Fruit fly (Drosophila melanogaster) whole organism: Measurements from ENCODE around the gene CG12541.

ENCODE experiments used
- CG8478 ChIP-seq: fragments of >200 bp; optimal IDR thresholded peaks from 2 replicates; lab custom pipeline; 2018; ENCODE audit warnings: inconsistent platforms
- pan ChIP-seq: fragments of >200 bp; optimal IDR thresholded peaks from 2 replicates; lab custom pipeline; 2017
- psq ChIP-seq: fragments of >200 bp; optimal IDR thresholded peaks from 2 replicates; lab custom pipeline; 2017

DNA sequence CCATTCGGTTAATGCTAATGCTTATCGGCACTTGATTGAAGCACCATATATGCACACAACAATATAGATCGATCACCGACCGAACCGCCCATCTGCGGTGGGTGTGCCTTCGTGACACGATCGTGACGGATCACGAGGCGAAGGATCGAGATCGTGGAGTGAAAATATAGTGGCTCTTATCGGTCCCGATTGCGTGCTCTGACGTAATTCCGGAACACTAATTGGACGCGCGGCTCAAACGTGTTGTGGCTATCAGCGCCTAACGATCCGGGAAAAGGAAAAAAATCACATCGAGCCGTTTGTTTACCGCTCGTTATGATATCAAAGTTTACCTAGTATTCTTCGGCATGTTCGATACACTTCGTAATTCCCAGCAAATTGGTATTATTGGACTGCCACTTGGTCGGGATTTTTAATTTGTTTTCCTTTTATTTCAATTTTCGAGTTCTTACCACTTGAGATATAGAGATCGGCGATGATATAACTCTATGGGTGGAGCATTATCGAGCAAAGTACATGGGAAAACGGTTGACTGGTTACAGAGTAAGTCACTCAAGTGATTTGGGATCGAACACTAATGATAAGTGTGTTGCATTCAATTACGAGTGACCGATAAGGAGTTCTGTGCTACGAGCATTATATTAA lies 7.5 kb upstream of the CG12541 start:
- TF ChIP-seq pan (lab: Kevin White, UChicago), result no peak
- TF ChIP-seq CG8478 (lab: Kevin White, UChicago), result no peak
- no peak for TF ChIP-seq psq
